Fruit fly (Drosophila melanogaster) whole organism, adult: ENCODE data around the gene brv1.

ENCODE experiments used
- CG7101 ChIP-seq: fragments of 200-800 bp; sonication (Bioruptor generic); optimal IDR thresholded peaks from 2 replicates; lab custom pipeline; 2018; ENCODE audit warnings: missing biosample characterization, mild to moderate bottlenecking, missing genetic modification characterization, moderate library complexity
- toe ChIP-seq: fragments of 200-800 bp; sonication (Bioruptor generic); optimal IDR thresholded peaks from 2 replicates; lab custom pipeline; 2016; ENCODE audit warnings: missing biosample characterization, missing genetic modification characterization

dm6 chr3L:19504719-19505118, 18.4 kb upstream of the brv1 start:
- TF ChIP-seq CG7101 (tag; lab: Kevin White, UChicago) (peak; percentile 39), toe (GFP tag; lab: Kevin White, UChicago) (no peak)
